Fruit fly (Drosophila melanogaster): ENCODE measurements around the gene DCP2.

Gene DCP2

dm6 chr3L:15785368-15785767 lies 40.9 kb downstream of the DCP2 start:
- TF ChIP-seq CG6808 (GFP tag; optimal IDR thresholded peaks at IDR 0.05) = peak; percentile 8
- no peak for TF ChIP-seq Met (GFP tag; optimal IDR thresholded peaks at IDR 0.05)

DNA sequence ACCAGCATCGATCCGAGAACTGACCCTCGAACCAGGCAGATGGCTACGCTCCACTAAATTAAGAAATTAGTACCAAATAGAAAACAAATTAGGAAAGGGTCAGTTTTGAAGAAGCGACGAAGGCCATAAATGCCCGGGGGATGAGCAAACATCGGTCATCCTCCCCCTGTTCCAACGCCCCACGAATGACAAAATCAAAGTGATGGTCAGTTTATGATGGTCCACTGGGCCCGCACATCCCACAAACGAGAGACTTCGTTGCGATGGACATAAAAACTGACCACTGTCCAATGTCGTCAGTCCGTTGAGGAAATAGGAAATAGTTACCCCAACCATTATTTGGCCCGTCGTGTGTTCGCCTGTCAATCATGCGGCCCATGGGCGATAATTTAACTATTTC lies 47.3 kb downstream of the DCP2 start:
- no peak for TF ChIP-seq Hr4 (GFP tag; optimal IDR thresholded peaks at IDR 0.05)
- no peak for TF ChIP-seq topi (GFP tag; optimal IDR thresholded peaks at IDR 0.05)
- no peak for TF ChIP-seq eg (GFP tag; IDR thresholded peaks at IDR 0.05)
- TF ChIP-seq acj6 (GFP tag; optimal IDR thresholded peaks at IDR 0.05) = no peak
- TF ChIP-seq CG34406 (GFP tag; optimal IDR thresholded peaks at IDR 0.05) = no peak
- TF ChIP-seq Eip78C (GFP tag) = peak; percentile 43

DNA sequence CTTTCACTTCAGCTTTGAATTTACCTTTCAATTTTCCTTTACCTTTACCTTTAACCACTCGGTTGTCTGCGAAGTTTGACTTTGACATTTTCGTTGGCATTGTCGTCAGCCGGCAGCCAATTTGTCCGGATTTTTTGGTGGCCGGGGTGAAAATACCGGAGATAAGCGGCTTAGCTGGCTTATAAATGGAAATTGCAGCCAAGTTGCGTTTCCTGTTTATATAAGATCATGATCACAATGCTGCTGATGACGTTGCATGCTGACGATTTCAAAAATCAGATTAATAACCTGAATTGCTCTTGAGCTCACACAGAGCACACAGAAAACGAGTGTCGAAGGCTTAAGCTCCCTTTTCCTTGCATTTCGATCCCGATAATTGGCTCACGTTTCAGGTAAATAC lies 48.4 kb downstream of the DCP2 start:
- TF ChIP-seq dac (GFP tag; optimal IDR thresholded peaks at IDR 0.05) (no peak), net (GFP tag; optimal IDR thresholded peaks at IDR 0.05) (no peak), CG10669 (GFP tag; optimal IDR thresholded peaks at IDR 0.05) (no peak)

DNA sequence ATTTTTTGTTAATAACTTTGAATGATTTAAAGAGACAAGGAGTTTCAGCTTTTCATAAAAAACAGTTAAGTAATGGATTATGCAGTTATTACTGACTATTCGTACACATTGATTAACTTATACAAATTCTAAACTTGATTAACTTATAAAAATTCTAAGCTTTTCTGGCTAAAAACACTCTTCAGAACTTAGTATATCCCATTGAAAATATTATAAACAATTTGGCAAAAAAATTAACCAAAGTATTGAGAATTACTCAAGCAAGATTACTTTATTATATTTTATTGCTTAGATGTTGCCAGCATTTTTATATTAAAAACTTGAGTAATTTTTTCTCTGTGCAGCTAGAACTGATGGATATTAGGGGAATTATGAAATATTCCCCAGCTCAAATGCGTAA lies 48.8 kb downstream of the DCP2 start:
- TF ChIP-seq Eip78C (GFP tag) = peak; percentile 23
- no peak for TF ChIP-seq dsx (GFP tag; optimal IDR thresholded peaks at IDR 0.05; ENCODE audit: poor library complexity, severe bottlenecking)

- TF ChIP-seq CG32006 (GFP tag; optimal IDR thresholded peaks at IDR 0.05) (peak; percentile 35), CG1621 (tag; optimal IDR thresholded peaks at IDR 0.05) (no peak), Eip78C (GFP tag) (peak; percentile 58), CG8319 (GFP tag; optimal IDR thresholded peaks at IDR 0.05) (no peak), Ets96B (tag; optimal IDR thresholded peaks at IDR 0.05) (peak; percentile 1), CG3032 (tag; optimal IDR thresholded peaks at IDR 0.05) (peak; percentile 19), CG6854 (GFP tag; optimal IDR thresholded peaks at IDR 0.05) (no peak)
Measured at dm6 chr3L:15775498-15775897, 50.7 kb downstream of the DCP2 start.

DNA sequence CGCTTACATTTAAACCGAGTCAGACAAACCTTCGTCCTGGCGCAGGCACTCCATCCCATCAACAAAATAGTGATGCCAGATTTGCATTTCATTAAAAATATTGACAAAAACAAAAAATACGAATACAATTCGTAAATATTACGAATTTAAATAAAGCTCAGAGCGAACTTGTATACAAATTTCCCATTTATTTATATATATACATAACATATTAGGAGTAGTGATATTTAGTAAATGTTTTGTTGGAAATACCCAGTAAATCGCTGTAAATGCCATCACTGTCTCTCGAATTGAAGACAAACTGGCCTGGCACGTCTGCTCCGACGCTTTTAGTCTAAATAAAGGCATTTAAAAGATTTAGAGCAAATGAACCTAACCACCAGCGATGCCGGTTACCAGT lies 54.0 kb downstream of the DCP2 start:
- TF ChIP-seq CG8319 (GFP tag; optimal IDR thresholded peaks at IDR 0.05) (no peak), CG6163 (GFP tag; IDR thresholded peaks at IDR 0.05) (no peak), Eip78C (GFP tag) (peak; percentile 68), Hr38 (GFP tag; optimal IDR thresholded peaks at IDR 0.05) (no peak)

DNA sequence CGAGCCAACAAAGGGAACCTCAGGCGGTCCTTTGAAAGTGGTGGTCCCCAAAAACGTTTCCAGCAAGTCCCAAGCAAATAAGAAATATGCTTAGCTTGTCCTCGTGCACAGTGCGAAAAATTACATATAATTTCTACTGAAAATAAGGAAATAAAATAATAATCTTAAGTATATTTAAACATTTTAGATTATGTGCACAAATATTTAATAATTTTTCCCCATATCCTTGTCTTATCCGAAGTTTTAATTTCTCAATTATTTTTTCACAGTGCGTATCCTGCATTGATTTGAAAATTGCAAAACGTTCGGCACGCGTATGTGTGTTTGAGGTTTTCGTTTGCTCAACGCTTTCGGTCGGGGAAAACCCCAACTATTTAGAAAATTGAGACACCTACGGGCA lies 54.7 kb downstream of the DCP2 start:
- TF ChIP-seq Blimp-1 (GFP tag; optimal IDR thresholded peaks at IDR 0.05) (no peak), Smox (GFP tag; optimal IDR thresholded peaks at IDR 0.05) (no peak), achi (GFP tag; optimal IDR thresholded peaks at IDR 0.05) (no peak), Eip78C (GFP tag) (peak; percentile 65)

dm6 chr3L:15768947-15769389 lies 57.3 kb downstream of the DCP2 start:
- peak; percentile 10 for TF ChIP-seq CG10631 (GFP tag; optimal IDR thresholded peaks at IDR 0.05)
- TF ChIP-seq Eip78C (GFP tag) = peak; percentile 65
- TF ChIP-seq CG8119 (GFP tag; IDR thresholded peaks at IDR 0.05) = peak; percentile 44; the same call in 1 of the 3 replicates
- TF ChIP-seq svp (GFP tag) = peak; percentile 54
- peak; percentile 7 for TF ChIP-seq Hr4 (GFP tag; optimal IDR thresholded peaks at IDR 0.05)
- peak in 1 of 2 experiments; percentile 37 for TF ChIP-seq ss (GFP tag; optimal IDR thresholded peaks at IDR 0.05)
- TF ChIP-seq CG32006 (GFP tag; optimal IDR thresholded peaks at IDR 0.05) = peak; percentile 41
- no peak for TF ChIP-seq Eip75B (GFP tag; optimal IDR thresholded peaks at IDR 0.05)
- no peak for TF ChIP-seq Blimp-1 (GFP tag; optimal IDR thresholded peaks at IDR 0.05)
- TF ChIP-seq CG4318 (GFP tag; optimal IDR thresholded peaks at IDR 0.05) = no peak
- peak; percentile 25 for TF ChIP-seq Ets96B (tag; optimal IDR thresholded peaks at IDR 0.05)

Data from whole organism, prepupa.